Fruit fly (Drosophila melanogaster) whole organism, embryonic: ENCODE measurements around the gene CG18081.

ENCODE experiments used
- ATbp ChIP-seq: fragments of 200-800 bp; sonication (Bioruptor generic); optimal IDR thresholded peaks from 2 replicates; lab custom pipeline; 2017; ENCODE audit warnings: missing biosample characterization, mild to moderate bottlenecking, missing genetic modification characterization, missing genetic modification reagents
- CG10274 ChIP-seq: fragments of 200-800 bp; sonication (Bioruptor generic); optimal IDR thresholded peaks from 3 replicates; lab custom pipeline; 2017; ENCODE audit warnings: missing biosample characterization, mild to moderate bottlenecking, missing genetic modification characterization
- CG10431 ChIP-seq: fragments of 200-800 bp; sonication (Bioruptor generic); optimal IDR thresholded peaks from 3 replicates; lab custom pipeline; 2018; ENCODE audit warnings: missing biosample characterization, mild to moderate bottlenecking, missing genetic modification characterization
- CG11093 ChIP-seq: fragments of 200-800 bp; sonication (Bioruptor generic); IDR thresholded peaks from 3 replicates; pipeline ENCODE4 v1.3.6; 2022; ENCODE audit warnings: missing biosample characterization, missing genetic modification characterization
- CG12104 ChIP-seq: fragments of 200-800 bp; sonication (Bioruptor generic); optimal IDR thresholded peaks from 3 replicates; lab custom pipeline; 2016; ENCODE audit warnings: missing biosample characterization, missing genetic modification characterization
- CG1233 ChIP-seq: fragments of 200-800 bp; sonication (Bioruptor generic); optimal IDR thresholded peaks from 4 replicates; lab custom pipeline; 2018; ENCODE audit warnings: missing biosample characterization, mild to moderate bottlenecking, missing genetic modification characterization
- CG14860 ChIP-seq: fragments of 200-800 bp; sonication (Bioruptor generic); IDR thresholded peaks from 3 replicates; pipeline ENCODE4 v1.3.6; 2022; ENCODE audit warnings: missing biosample characterization, missing genetic modification characterization; ENCODE audit not compliant: partially characterized antibody
- CG15696 ChIP-seq: fragments of 200-800 bp; sonication (Bioruptor generic); optimal IDR thresholded peaks from 2 replicates; lab custom pipeline; 2019; ENCODE audit warnings: missing biosample characterization, mild to moderate bottlenecking, missing genetic modification characterization, moderate library complexity
- CG1647 ChIP-seq: fragments of 200-800 bp; sonication (Bioruptor generic); optimal IDR thresholded peaks from 3 replicates; lab custom pipeline; 2016; ENCODE audit warnings: missing biosample characterization, missing genetic modification characterization
- CG1792 ChIP-seq: fragments of 200-800 bp; sonication (Bioruptor generic); optimal IDR thresholded peaks from 2 replicates; lab custom pipeline; 2016; ENCODE audit warnings: missing biosample characterization, missing genetic modification characterization
- CG3407 ChIP-seq: fragments of 200-800 bp; sonication (Bioruptor generic); optimal IDR thresholded peaks from 2 replicates; lab custom pipeline; 2018; ENCODE audit warnings: missing biosample characterization, mild to moderate bottlenecking, missing genetic modification characterization
- CG4730 ChIP-seq: fragments of 200-800 bp; sonication (Bioruptor generic); IDR thresholded peaks from 2 replicates; pipeline ENCODE4 v1.3.6; 2022; ENCODE audit warnings: missing biosample characterization, missing genetic modification characterization
- CG6854 ChIP-seq: fragments of 200-800 bp; sonication (Bioruptor generic); optimal IDR thresholded peaks from 3 replicates; lab custom pipeline; 2017; ENCODE audit warnings: missing biosample characterization, mild to moderate bottlenecking, missing genetic modification characterization
- CG7839 ChIP-seq: fragments of 200-800 bp; sonication (Bioruptor generic); optimal IDR thresholded peaks from 3 replicates; lab custom pipeline; 2018; ENCODE audit warnings: missing biosample characterization, mild to moderate bottlenecking, missing genetic modification characterization, moderate library complexity
- CG9817 ChIP-seq: fragments of 200-800 bp; sonication (Bioruptor generic); optimal IDR thresholded peaks from 2 replicates; lab custom pipeline; 2018; ENCODE audit warnings: missing biosample characterization, mild to moderate bottlenecking, missing genetic modification characterization, moderate library complexity
- CoRest ChIP-seq: fragments of 200-800 bp; sonication (Bioruptor generic); optimal IDR thresholded peaks from 3 replicates; lab custom pipeline; 2018; ENCODE audit warnings: missing biosample characterization, mild to moderate bottlenecking, missing genetic modification characterization, moderate library complexity
- CrebB ChIP-seq: fragments of 200-800 bp; sonication (Bioruptor generic); optimal IDR thresholded peaks from 3 replicates; lab custom pipeline; 2018; ENCODE audit warnings: missing biosample characterization, mild to moderate bottlenecking, missing genetic modification characterization
- Dref ChIP-seq: fragments of 200-800 bp; sonication (Bioruptor generic); IDR thresholded peaks from 2 replicates; pipeline ENCODE4 v1.3.6; 2022; ENCODE audit warnings: missing biosample characterization, missing genetic modification characterization
- Elba2 ChIP-seq: fragments of 200-800 bp; sonication (Bioruptor generic); optimal IDR thresholded peaks from 3 replicates; lab custom pipeline; 2016; ENCODE audit warnings: missing biosample characterization, missing genetic modification characterization
- Ets65A ChIP-seq: fragments of 200-800 bp; sonication (Bioruptor generic); peaks from one replicate; lab custom pipeline; 2016; ENCODE audit warnings: missing biosample characterization, missing genetic modification characterization
- Ets97D ChIP-seq: fragments of 200-800 bp; sonication (Bioruptor generic); optimal IDR thresholded peaks from 3 replicates; lab custom pipeline; 2016; ENCODE audit warnings: missing biosample characterization, missing genetic modification characterization
- Fer2 ChIP-seq: fragments of 200-800 bp; sonication (Bioruptor generic); optimal IDR thresholded peaks from 2 replicates; lab custom pipeline; 2018; ENCODE audit warnings: missing biosample characterization, mild to moderate bottlenecking, missing genetic modification characterization, moderate library complexity
- H2.0 ChIP-seq: fragments of 200-800 bp; sonication (Bioruptor generic); IDR thresholded peaks from 2 replicates; pipeline ENCODE4 v1.3.6; 2022; ENCODE audit warnings: missing biosample characterization, missing genetic modification characterization
- HmgZ ChIP-seq: fragments of 200-800 bp; sonication (Bioruptor generic); optimal IDR thresholded peaks from 2 replicates; lab custom pipeline; 2018; ENCODE audit warnings: missing biosample characterization, mild to moderate bottlenecking, missing genetic modification characterization
- Jarid2 ChIP-seq: fragments of 200-800 bp; sonication (Bioruptor generic); optimal IDR thresholded peaks from 3 replicates; lab custom pipeline; 2017; ENCODE audit warnings: mild to moderate bottlenecking, missing biosample characterization, missing genetic modification reagents, missing genetic modification characterization
- Lhr ChIP-seq: fragments of 200-800 bp; sonication (Bioruptor generic); optimal IDR thresholded peaks from 3 replicates; lab custom pipeline; 2017; ENCODE audit warnings: mild to moderate bottlenecking, missing biosample characterization, missing genetic modification reagents, missing genetic modification characterization
- Lim3 ChIP-seq: fragments of 200-800 bp; sonication (Bioruptor generic); IDR thresholded peaks from 2 replicates; pipeline ENCODE4 v1.3.6; 2022; ENCODE audit warnings: missing biosample characterization, missing genetic modification characterization
- Mrtf ChIP-seq: fragments of 200-800 bp; sonication (Bioruptor generic); IDR thresholded peaks from 3 replicates; pipeline ENCODE4 v1.3.6; 2022; ENCODE audit warnings: missing biosample characterization, missing genetic modification characterization
- PHDP ChIP-seq: fragments of 200-800 bp; sonication (Bioruptor generic); optimal IDR thresholded peaks from 3 replicates; lab custom pipeline; 2018; ENCODE audit warnings: missing biosample characterization, mild to moderate bottlenecking, missing genetic modification characterization, moderate library complexity
- Poxn ChIP-seq: fragments of 200-800 bp; sonication (Bioruptor generic); IDR thresholded peaks from 2 replicates; pipeline ENCODE4 v1.3.6; 2022; ENCODE audit warnings: missing biosample characterization, missing genetic modification characterization
- Side ChIP-seq: fragments of 200-800 bp; sonication (Bioruptor generic); optimal IDR thresholded peaks from 2 replicates; lab custom pipeline; 2016; ENCODE audit warnings: missing biosample characterization, missing genetic modification characterization
- TFAM ChIP-seq: fragments of 200-800 bp; sonication (Bioruptor generic); optimal IDR thresholded peaks from 2 replicates; lab custom pipeline; 2017; ENCODE audit warnings: missing biosample characterization, missing genetic modification characterization, inconsistent platforms
- Xrp1 ChIP-seq: fragments of 200-800 bp; sonication (Bioruptor generic); IDR thresholded peaks from 2 replicates; pipeline ENCODE4 v1.3.6; 2022; ENCODE audit warnings: missing biosample characterization, missing genetic modification characterization
- al ChIP-seq: fragments of 200-800 bp; sonication (Bioruptor generic); IDR thresholded peaks from 2 replicates; pipeline ENCODE4 v1.3.6; 2022; ENCODE audit warnings: missing biosample characterization, missing genetic modification characterization
- bigmax ChIP-seq: fragments of 200-800 bp; sonication (Bioruptor generic); optimal IDR thresholded peaks from 2 replicates; lab custom pipeline; 2018; ENCODE audit warnings: missing biosample characterization, mild to moderate bottlenecking, missing genetic modification characterization
- btn ChIP-seq: fragments of 200-800 bp; sonication (Bioruptor generic); optimal IDR thresholded peaks from 2 replicates; lab custom pipeline; 2016; ENCODE audit warnings: missing biosample characterization, missing genetic modification characterization
- caup ChIP-seq: fragments of 200-800 bp; sonication (Bioruptor generic); optimal IDR thresholded peaks from 3 replicates; lab custom pipeline; 2017; ENCODE audit warnings: missing biosample characterization, mild to moderate bottlenecking, missing genetic modification characterization, moderate library complexity; ENCODE audit not compliant: severe bottlenecking
- fd96Cb ChIP-seq: fragments of 200-800 bp; sonication (Bioruptor generic); optimal IDR thresholded peaks from 2 replicates; lab custom pipeline; 2018; ENCODE audit warnings: missing biosample characterization, mild to moderate bottlenecking, missing genetic modification characterization, moderate library complexity
- gro ChIP-seq: fragments of 200-800 bp; sonication (Bioruptor generic); optimal IDR thresholded peaks from 2 replicates; lab custom pipeline; 2016; ENCODE audit warnings: missing biosample characterization, missing genetic modification characterization
- ham ChIP-seq: fragments of 200-800 bp; sonication (Bioruptor generic); IDR thresholded peaks from 2 replicates; pipeline ENCODE4 v1.3.6; 2022; ENCODE audit warnings: missing biosample characterization, missing genetic modification characterization
- jigr1 ChIP-seq: fragments of 200-800 bp; sonication (Bioruptor generic); IDR thresholded peaks from 3 replicates; pipeline ENCODE4 v1.3.6; 2022; ENCODE audit warnings: missing biosample characterization, missing genetic modification characterization
- mld ChIP-seq: fragments of 200-800 bp; sonication (Bioruptor generic); IDR thresholded peaks from 3 replicates; pipeline ENCODE4 v1.3.6; 2022; ENCODE audit warnings: missing biosample characterization, missing genetic modification characterization; ENCODE audit not compliant: partially characterized antibody
- pita ChIP-seq: fragments of 200-800 bp; sonication (Bioruptor generic); optimal IDR thresholded peaks from 2 replicates; lab custom pipeline; 2017; ENCODE audit warnings: missing biosample characterization, mild to moderate bottlenecking, missing genetic modification characterization
- sd ChIP-seq: fragments of 200-800 bp; sonication (Bioruptor generic); optimal IDR thresholded peaks from 3 replicates; lab custom pipeline; 2018; ENCODE audit warnings: missing biosample characterization, mild to moderate bottlenecking, missing genetic modification characterization, moderate library complexity
- tap ChIP-seq: fragments of 200-800 bp; optimal IDR thresholded peaks from 3 replicates; lab custom pipeline; 2019; ENCODE audit warnings: missing biosample characterization, mild to moderate bottlenecking, missing genetic modification characterization, moderate library complexity
- tgo ChIP-seq: fragments of 200-800 bp; sonication (Bioruptor generic); IDR thresholded peaks from 3 replicates; pipeline ENCODE4 v1.3.6; 2022; ENCODE audit warnings: missing biosample characterization, missing genetic modification characterization
- tx ChIP-seq: fragments of 200-800 bp; sonication (Bioruptor generic); optimal IDR thresholded peaks from 2 replicates; lab custom pipeline; 2016; ENCODE audit warnings: missing biosample characterization, missing genetic modification characterization
- wek ChIP-seq: fragments of 200-800 bp; sonication (Bioruptor generic); optimal IDR thresholded peaks from 3 replicates; lab custom pipeline; 2018; ENCODE audit warnings: missing biosample characterization, mild to moderate bottlenecking, missing genetic modification characterization, moderate library complexity
- zen2 ChIP-seq: fragments of 200-800 bp; sonication (Bioruptor generic); IDR thresholded peaks from 3 replicates; pipeline ENCODE4 v1.3.6; 2022; ENCODE audit warnings: missing biosample characterization, missing genetic modification characterization; ENCODE audit not compliant: partially characterized antibody

The CG18081 gene

DNA sequence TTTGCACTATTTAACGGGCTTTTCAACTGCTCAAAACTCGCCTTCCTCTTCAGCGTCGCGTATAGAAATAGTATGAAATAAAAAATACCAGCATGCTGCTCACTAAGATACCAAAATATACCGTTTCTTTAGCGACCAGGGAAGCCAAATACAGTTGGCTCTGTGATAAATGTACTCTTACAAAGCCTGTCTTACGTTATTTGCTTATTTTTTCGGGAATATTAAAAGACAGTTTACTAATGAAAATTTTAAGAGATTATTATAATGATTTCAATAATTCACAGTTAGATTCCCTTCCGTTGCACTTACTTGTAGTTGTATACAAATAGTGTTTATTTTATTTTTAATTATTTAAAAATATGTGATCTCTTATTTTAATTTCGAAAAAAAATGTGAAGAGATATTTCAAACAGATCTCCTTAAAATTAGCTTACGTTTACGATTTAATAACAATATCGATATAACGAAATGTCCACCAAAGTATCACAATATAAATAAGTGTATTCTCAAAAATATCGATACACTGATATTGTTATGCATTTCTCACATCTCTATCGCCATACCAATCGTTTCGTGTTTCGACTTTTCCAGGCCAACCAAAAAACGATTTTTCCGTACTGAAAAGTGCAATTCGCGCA, 8.7 kb downstream of the CG18081 start, which contains the start of the genes DCP2 and dbo (continued):
- TF ChIP-seq caup (GFP tag; lab: Kevin White, UChicago), result peak; percentile 42
- no peak for TF ChIP-seq pita (GFP tag; lab: Kevin White, UChicago)
- TF ChIP-seq Dref (GFP tag; lab: Robert Waterston, UW), result peak; percentile 79
- TF ChIP-seq H2.0, result peak; percentile 51
- peak; percentile 83 for TF ChIP-seq CoRest (tag; lab: Kevin White, UChicago)
- no peak for TF ChIP-seq TFAM (GFP tag; lab: Kevin White, UChicago)
- no peak for TF ChIP-seq CG6854
- TF ChIP-seq ATbp (GFP tag; lab: Kevin White, UChicago), result peak; percentile 2
- peak; percentile 77 for TF ChIP-seq tap (tag; lab: Kevin White, UChicago)
- no peak for TF ChIP-seq gro
- TF ChIP-seq Lhr (GFP tag; lab: Kevin White, UChicago), result peak; percentile 21
- peak; percentile 35; the same call in 1 of the 3 replicates for TF ChIP-seq CG11093 (GFP tag; lab: Robert Waterston, UW)
- peak; percentile 58 for TF ChIP-seq CG12104 (GFP tag; lab: Kevin White, UChicago)
- TF ChIP-seq sd (tag; lab: Kevin White, UChicago), result no peak
- peak; percentile 57 for TF ChIP-seq tgo (GFP tag; lab: Robert Waterston, UW)
- TF ChIP-seq al (GFP tag; lab: Robert Waterston, UW), result peak; percentile 71
- peak; percentile 48 for TF ChIP-seq tx (GFP tag; lab: Kevin White, UChicago)
- peak; percentile 43 for TF ChIP-seq CG10431 (GFP tag; lab: Kevin White, UChicago)
- peak; percentile 81 for TF ChIP-seq CG7839 (tag; lab: Kevin White, UChicago)
- TF ChIP-seq Xrp1, result peak; percentile 67
- no peak for TF ChIP-seq Side (GFP tag; lab: Kevin White, UChicago)
- TF ChIP-seq mld (GFP tag; lab: Robert Waterston, UW), result peak; percentile 77; the same call in 2 of the 3 replicates
- TF ChIP-seq jigr1 (GFP tag; lab: Robert Waterston, UW), result no peak
- no peak for TF ChIP-seq ham (GFP tag; lab: Robert Waterston, UW)
- peak; percentile 55 for TF ChIP-seq CG1233 (GFP tag; lab: Kevin White, UChicago)
- peak; percentile 80 for TF ChIP-seq CG14860 (GFP tag; lab: Robert Waterston, UW)
- TF ChIP-seq Fer2 (tag; lab: Kevin White, UChicago), result peak; percentile 74
- peak; percentile 2 for TF ChIP-seq CG10274 (GFP tag; lab: Kevin White, UChicago)
- peak; percentile 64 for TF ChIP-seq PHDP (tag; lab: Kevin White, UChicago)
- TF ChIP-seq CG1647 (GFP tag; lab: Kevin White, UChicago), result no peak
- TF ChIP-seq CG9817, result peak; percentile 83
- TF ChIP-seq Mrtf (GFP tag; lab: Robert Waterston, UW), result peak; percentile 63; the same call in 2 of the 3 replicates
- no peak for TF ChIP-seq Poxn (GFP tag; lab: Robert Waterston, UW)
- TF ChIP-seq CrebB (tag; lab: Kevin White, UChicago), result peak; percentile 11
- no peak for TF ChIP-seq Lim3
- no peak for TF ChIP-seq Jarid2 (GFP tag; lab: Kevin White, UChicago)
- peak; percentile 92 for TF ChIP-seq Ets65A (GFP tag; lab: Kevin White, UChicago)
- TF ChIP-seq Ets97D, result no peak
- TF ChIP-seq Elba2 (GFP tag; lab: Kevin White, UChicago), result no peak
- TF ChIP-seq CG4730 (GFP tag; lab: Robert Waterston, UW), result peak; percentile 61
- TF ChIP-seq zen2 (GFP tag; lab: Robert Waterston, UW), result no peak; the same call in 1 of the 3 replicates
- no peak for TF ChIP-seq wek
- no peak for TF ChIP-seq btn
- TF ChIP-seq fd96Cb (tag; lab: Kevin White, UChicago), result peak; percentile 50
- TF ChIP-seq CG15696 (tag; lab: Kevin White, UChicago), result peak; percentile 58
- TF ChIP-seq HmgZ, result no peak
- no peak for TF ChIP-seq CG1792
- TF ChIP-seq bigmax (GFP tag; lab: Kevin White, UChicago), result no peak
- no peak for TF ChIP-seq CG3407 (GFP tag; lab: Kevin White, UChicago)
